Fruit fly (Drosophila melanogaster) whole organism, embryonic: ENCODE data around the gene CG13862.
A peak's percentile ranks its signal among the peaks of the same experiment; 100 is the strongest.

Source experiments
- CG10565 ChIP-seq: fragments of 200-800 bp; sonication (Bioruptor generic); optimal IDR thresholded peaks from 3 replicates; lab custom pipeline; 2016; ENCODE audit warnings: missing biosample characterization, mild to moderate bottlenecking, missing genetic modification characterization
- CG11398 ChIP-seq: fragments of 200-800 bp; sonication (Bioruptor generic); optimal IDR thresholded peaks from 2 replicates; lab custom pipeline; 2016; ENCODE audit warnings: missing biosample characterization, missing genetic modification characterization
- CG1602 ChIP-seq: fragments of 200-800 bp; sonication (Bioruptor generic); optimal IDR thresholded peaks from 3 replicates; lab custom pipeline; 2016; ENCODE audit warnings: missing biosample characterization, missing genetic modification characterization
- CG2199 ChIP-seq: fragments of 200-800 bp; sonication (Bioruptor generic); IDR thresholded peaks from 3 replicates; pipeline ENCODE4 v1.3.6; 2022; ENCODE audit warnings: missing biosample characterization, missing genetic modification characterization
- CG3163 ChIP-seq: fragments of 200-800 bp; sonication (Bioruptor generic); optimal IDR thresholded peaks from 3 replicates; lab custom pipeline; 2016; ENCODE audit warnings: missing biosample characterization, missing genetic modification characterization
- CG34224 ChIP-seq: fragments of 200-800 bp; sonication (Bioruptor generic); IDR thresholded peaks from 3 replicates; pipeline ENCODE4 v1.3.6; 2022; ENCODE audit warnings: missing biosample characterization, missing genetic modification characterization; ENCODE audit not compliant: partially characterized antibody
- CG4424 ChIP-seq: fragments of 200-800 bp; sonication (Bioruptor generic); optimal IDR thresholded peaks from 3 replicates; lab custom pipeline; 2016; ENCODE audit warnings: missing biosample characterization, missing genetic modification characterization
- CG6654 ChIP-seq: fragments of 200-800 bp; sonication (Bioruptor generic); optimal IDR thresholded peaks from 2 replicates; lab custom pipeline; 2017; ENCODE audit warnings: missing biosample characterization, mild to moderate bottlenecking, missing genetic modification characterization
- CG6854 ChIP-seq: fragments of 200-800 bp; sonication (Bioruptor generic); optimal IDR thresholded peaks from 3 replicates; lab custom pipeline; 2017; ENCODE audit warnings: missing biosample characterization, mild to moderate bottlenecking, missing genetic modification characterization
- CG7786 ChIP-seq: fragments of 200-800 bp; sonication (Bioruptor generic); optimal IDR thresholded peaks from 2 replicates; lab custom pipeline; 2016; ENCODE audit warnings: missing biosample characterization, missing genetic modification characterization
- CG7987 ChIP-seq: fragments of 200-800 bp; sonication (Bioruptor generic); optimal IDR thresholded peaks from 2 replicates; lab custom pipeline; 2018; ENCODE audit warnings: missing biosample characterization, mild to moderate bottlenecking, missing genetic modification characterization, moderate library complexity
- CG8944 ChIP-seq: fragments of 200-800 bp; sonication (Bioruptor generic); optimal IDR thresholded peaks from 3 replicates; lab custom pipeline; 2016; ENCODE audit warnings: missing biosample characterization, missing genetic modification characterization
- D19A ChIP-seq: fragments of 200-800 bp; optimal IDR thresholded peaks from 3 replicates; lab custom pipeline; 2019; ENCODE audit warnings: missing biosample characterization, mild to moderate bottlenecking, missing genetic modification characterization, moderate library complexity
- Dfd ChIP-seq, 2 experiments: fragments of >200 bp; optimal IDR thresholded peaks; 2 replicates each; lab custom pipeline; 2017; ENCODE audit warnings: missing biosample characterization in 2 of 2, missing genetic modification characterization in 2 of 2
- Dll ChIP-seq: fragments of 200-800 bp; sonication (Bioruptor generic); IDR thresholded peaks from 4 replicates; pipeline ENCODE4 v1.3.6; 2022; ENCODE audit warnings: missing biosample characterization, missing genetic modification characterization; ENCODE audit not compliant: partially characterized antibody
- Doc3 ChIP-seq: fragments of 200-800 bp; sonication (Bioruptor generic); IDR thresholded peaks from 3 replicates; pipeline ENCODE4 v1.3.6; 2022; ENCODE audit warnings: missing biosample characterization, missing genetic modification characterization; ENCODE audit not compliant: partially characterized antibody
- Ets65A ChIP-seq: fragments of 200-800 bp; sonication (Bioruptor generic); peaks from one replicate; lab custom pipeline; 2016; ENCODE audit warnings: missing biosample characterization, missing genetic modification characterization
- Nf-YB ChIP-seq: fragments of 200-800 bp; sonication (Bioruptor generic); optimal IDR thresholded peaks from 3 replicates; lab custom pipeline; 2019; ENCODE audit warnings: missing biosample characterization, mild to moderate bottlenecking, missing genetic modification characterization, moderate library complexity
- Rfx ChIP-seq: fragments of 200-800 bp; sonication (Bioruptor generic); IDR thresholded peaks from 2 replicates; pipeline ENCODE4 v1.3.6; 2022; ENCODE audit warnings: missing biosample characterization, missing genetic modification characterization
- ara ChIP-seq: fragments of 200-800 bp; sonication (Bioruptor generic); IDR thresholded peaks from 2 replicates; pipeline ENCODE4 v1.3.6; 2022; ENCODE audit warnings: missing biosample characterization, missing genetic modification characterization
- cad ChIP-seq: fragments of >200 bp; optimal IDR thresholded peaks from 2 replicates; lab custom pipeline; 2017; ENCODE audit warnings: missing biosample characterization, missing genetic modification characterization
- cg ChIP-seq: fragments of 200-800 bp; sonication (Bioruptor generic); optimal IDR thresholded peaks from 3 replicates; lab custom pipeline; 2019; ENCODE audit warnings: missing biosample characterization, mild to moderate bottlenecking, missing genetic modification characterization, moderate library complexity
- cwo ChIP-seq: fragments of 200-800 bp; sonication (Bioruptor generic); optimal IDR thresholded peaks from 3 replicates; lab custom pipeline; 2017; ENCODE audit warnings: missing biosample characterization, missing genetic modification characterization, mild to moderate bottlenecking, moderate library complexity, missing genetic modification reagents
- dmrt11E ChIP-seq: fragments of 200-800 bp; sonication (Bioruptor generic); optimal IDR thresholded peaks from 3 replicates; lab custom pipeline; 2018; ENCODE audit warnings: missing biosample characterization, mild to moderate bottlenecking, missing genetic modification characterization, moderate library complexity
- dysf ChIP-seq: fragments of 200-800 bp; sonication (Bioruptor generic); IDR thresholded peaks from 3 replicates; pipeline ENCODE4 v1.3.6; 2022; ENCODE audit warnings: missing biosample characterization, missing genetic modification characterization
- exex ChIP-seq: fragments of 200-800 bp; sonication (Bioruptor generic); optimal IDR thresholded peaks from 4 replicates; lab custom pipeline; 2018; ENCODE audit warnings: missing biosample characterization, mild to moderate bottlenecking, missing genetic modification characterization, moderate library complexity
- fd102C ChIP-seq: fragments of 200-800 bp; sonication (Bioruptor generic); optimal IDR thresholded peaks from 2 replicates; lab custom pipeline; 2018; ENCODE audit warnings: missing biosample characterization, mild to moderate bottlenecking, missing genetic modification characterization, moderate library complexity
- gt ChIP-seq: fragments of 200-800 bp; sonication (Bioruptor generic); IDR thresholded peaks from 2 replicates; pipeline ENCODE4 v1.3.6; 2022; ENCODE audit warnings: missing biosample characterization, missing genetic modification characterization
- hb ChIP-seq: fragments of 200-800 bp; sonication (Bioruptor generic); IDR thresholded peaks from 3 replicates; pipeline ENCODE4 v1.3.6; 2022; ENCODE audit warnings: missing biosample characterization, missing genetic modification characterization; ENCODE audit not compliant: partially characterized antibody
- klu ChIP-seq: fragments of 200-800 bp; sonication (Bioruptor generic); IDR thresholded peaks from 2 replicates; pipeline ENCODE4 v1.3.6; 2022; ENCODE audit warnings: missing biosample characterization, missing genetic modification characterization
- knrl ChIP-seq: fragments of 200-800 bp; sonication (Bioruptor generic); IDR thresholded peaks from 3 replicates; pipeline ENCODE4 v1.3.6; 2022; ENCODE audit warnings: missing biosample characterization, missing genetic modification characterization; ENCODE audit not compliant: partially characterized antibody
- oc ChIP-seq: fragments of 200-800 bp; sonication (Bioruptor generic); optimal IDR thresholded peaks from 2 replicates; lab custom pipeline; 2018; ENCODE audit warnings: missing biosample characterization, mild to moderate bottlenecking, missing genetic modification characterization, moderate library complexity
- salm ChIP-seq: fragments of 200-800 bp; sonication (Bioruptor generic); optimal IDR thresholded peaks from 2 replicates; lab custom pipeline; 2018; ENCODE audit warnings: missing biosample characterization, mild to moderate bottlenecking, missing genetic modification characterization
- sima ChIP-seq: fragments of 200-800 bp; sonication (Bioruptor generic); optimal IDR thresholded peaks from 2 replicates; lab custom pipeline; 2016; ENCODE audit warnings: missing biosample characterization, missing genetic modification characterization
- sna ChIP-seq: fragments of 200-800 bp; sonication (Bioruptor generic); IDR thresholded peaks from 2 replicates; pipeline ENCODE4 v1.3.6; 2022; ENCODE audit warnings: missing biosample characterization, missing genetic modification characterization; ENCODE audit not compliant: partially characterized antibody

The CG13862 gene

dm6 chr3R:22339510-22339909 lies 7.7 kb downstream of the CG13862 start (continued):
- TF ChIP-seq CG3163 (GFP tag; lab: Kevin White, UChicago) (no peak), CG11398 (no peak), CG8944 (no peak)

DNA sequence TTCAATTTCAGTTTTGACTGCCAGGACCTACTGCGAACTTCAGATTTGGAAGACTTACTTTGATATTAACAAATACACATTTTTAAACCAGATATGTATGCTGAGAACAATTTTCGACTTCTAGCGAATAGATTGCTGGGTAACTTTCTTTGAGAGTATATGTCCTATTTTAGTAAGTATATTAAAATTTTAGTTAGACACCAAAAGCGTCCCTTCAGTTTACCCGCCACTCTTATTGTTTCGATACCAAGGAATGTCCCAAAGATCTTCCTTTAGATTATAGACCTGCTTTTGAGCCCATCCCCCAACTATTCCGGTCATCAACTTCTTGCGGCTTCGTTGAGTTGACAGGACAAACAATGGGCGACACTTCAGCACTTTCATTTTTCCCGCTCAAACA lies 8.4 kb downstream of the CG13862 start, which contains the start of gene CG5388:
CG5388 (minus strand) TSS at position 101 of the 400 bp plus-strand sequence.
- TF ChIP-seq CG10565, result no peak
- no peak for TF ChIP-seq CG7987 (GFP tag; lab: Kevin White, UChicago)
- TF ChIP-seq, all 482 proteins: peak for 0

- TF ChIP-seq Dfd (GFP tag; optimal IDR thresholded peaks at IDR 0.05; lab: Kevin White, UChicago), result peak in 1 of 2 experiments; percentile 52
- no peak for TF ChIP-seq cg (GFP tag; lab: Kevin White, UChicago)
- no peak for TF ChIP-seq CG1602 (GFP tag; lab: Kevin White, UChicago)
These were observed 9.9 kb downstream of the CG13862 start for dm6 chr3R:22341652-22342051.

dm6 chr3R:22342151-22342550 lies 10.4 kb downstream of the CG13862 start, which contains the start of gene CG5386:
TSS of gene CG5386 (minus strand) at chr3R:22342251.
- no peak for TF ChIP-seq cwo (GFP tag; lab: Kevin White, UChicago)
- TF ChIP-seq, all 482 proteins: peak for 0

DNA sequence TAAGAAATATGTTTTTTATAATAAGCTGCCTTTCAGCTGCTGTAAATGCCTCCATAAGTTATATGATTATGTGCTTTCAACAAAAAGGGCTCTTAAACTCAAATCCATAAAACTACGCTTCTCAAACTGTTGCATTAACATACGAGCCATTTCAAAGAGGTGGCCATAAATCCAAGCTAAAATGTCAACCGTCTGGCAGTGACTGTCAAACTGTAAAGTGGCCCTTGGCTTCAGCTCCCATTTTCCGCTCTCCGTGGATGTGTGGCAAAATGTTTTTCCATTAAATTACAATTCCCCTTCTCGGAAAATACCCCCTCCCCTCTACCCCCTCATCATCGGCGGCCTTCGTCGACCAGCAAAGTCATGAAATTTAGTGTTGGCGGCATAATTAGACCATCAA lies 10.9 kb downstream of the CG13862 start:
- no peak for TF ChIP-seq oc (tag; lab: Kevin White, UChicago)
- no peak for TF ChIP-seq CG4424 (GFP tag; lab: Kevin White, UChicago)
- TF ChIP-seq CG6654 (GFP tag; lab: Kevin White, UChicago), result peak; percentile 88
- TF ChIP-seq dmrt11E (tag; lab: Kevin White, UChicago), result no peak
- TF ChIP-seq Rfx (GFP tag; lab: Robert Waterston, UW), result no peak
- TF ChIP-seq Dll (GFP tag; lab: Robert Waterston, UW), result no peak
- TF ChIP-seq Ets65A (GFP tag; lab: Kevin White, UChicago), result peak; percentile 33
- TF ChIP-seq fd102C (GFP tag; lab: Kevin White, UChicago), result no peak
- no peak for TF ChIP-seq gt (GFP tag; lab: Robert Waterston, UW)
- TF ChIP-seq sima (GFP tag; lab: Kevin White, UChicago), result no peak
- TF ChIP-seq sna (GFP tag; lab: Robert Waterston, UW), result no peak
- no peak for TF ChIP-seq exex
- no peak for TF ChIP-seq CG34224 (GFP tag; lab: Robert Waterston, UW)
- no peak for TF ChIP-seq Nf-YB (GFP tag; lab: Kevin White, UChicago)
- TF ChIP-seq D19A (tag; lab: Kevin White, UChicago), result no peak
- no peak for TF ChIP-seq knrl
- TF ChIP-seq hb, result no peak
- TF ChIP-seq cwo (GFP tag; lab: Kevin White, UChicago), result no peak
- TF ChIP-seq cad (GFP tag; lab: Kevin White, UChicago), result peak; percentile 59
- no peak for TF ChIP-seq Doc3
- TF ChIP-seq CG2199, result no peak
- TF ChIP-seq, all 482 proteins: peak for 3

DNA sequence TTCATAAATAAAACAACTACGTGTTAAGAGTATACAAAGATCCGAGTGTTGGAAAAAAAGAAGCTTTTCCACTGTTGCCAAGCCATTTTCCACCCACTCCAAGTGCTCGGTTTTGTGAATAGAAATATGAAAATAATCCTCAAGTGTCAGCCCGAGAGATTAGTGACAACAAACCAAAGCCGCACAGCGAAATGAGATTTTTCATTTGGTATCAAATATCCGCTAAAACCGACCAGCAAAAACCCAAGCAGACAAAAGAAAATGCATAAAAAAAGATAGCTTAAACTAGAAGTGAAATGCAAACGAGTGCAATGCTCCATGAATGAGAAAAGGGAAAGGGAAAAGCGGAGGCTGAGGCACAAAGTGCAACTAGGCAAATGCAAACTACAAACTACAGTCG lies 19.6 kb downstream of the CG13862 start, which contains the start of gene rdhB:
rdhB (plus strand) TSS at position 301 of the 400 bp plus-strand sequence.
- TF ChIP-seq CG7786 (no peak), dysf (GFP tag; lab: Robert Waterston, UW) (no peak), salm (tag; lab: Kevin White, UChicago) (no peak), ara (no peak), CG6854 (GFP tag; lab: Kevin White, UChicago) (no peak), klu (GFP tag; lab: Robert Waterston, UW) (no peak)
